Worm (Caenorhabditis elegans): ENCODE measurements around the gene fat-6.
A peak's percentile ranks its signal among the peaks of the same experiment; 100 is the strongest.

Gene fat-6

ce11 chrIV:11871083-11871482 is 44.4 kb downstream of the fat-6 start:
- TF ChIP-seq mab-9 (GFP tag; IDR thresholded peaks at IDR 0.05) (no peak), swsn-7 (tag; optimal IDR thresholded peaks at IDR 0.05) (peak; percentile 41), lin-14 (GFP tag; optimal IDR thresholded peaks at IDR 0.05) (peak; percentile 82), C04F5.9 (tag; optimal IDR thresholded peaks at IDR 0.05) (no peak), nhr-20 (tag; optimal IDR thresholded peaks at IDR 0.05) (peak; percentile 3), ztf-4 (tag; optimal IDR thresholded peaks at IDR 0.05) (no peak), fkh-10 (GFP tag; optimal IDR thresholded peaks at IDR 0.05) (peak; percentile 38), ceh-88 (GFP tag; IDR thresholded peaks at IDR 0.05) (no peak; the same call in 1 of the 2 replicates), sup-37 (GFP tag; optimal IDR thresholded peaks at IDR 0.05) (no peak), fkh-8 (tag; optimal IDR thresholded peaks at IDR 0.05) (peak; percentile 89), dpl-1 (GFP tag; optimal IDR thresholded peaks at IDR 0.05) (peak in 1 of 3 experiments; percentile 20), xbp-1 (tag; optimal IDR thresholded peaks at IDR 0.05) (peak; percentile 3), ceh-63 (GFP tag; optimal IDR thresholded peaks at IDR 0.05) (no peak), ztf-11 (tag; optimal IDR thresholded peaks at IDR 0.05) (peak in 1 of 2 experiments; percentile 42), isw-1 (GFP tag; IDR thresholded peaks at IDR 0.05) (peak; percentile 28), rnt-1 (tag; optimal IDR thresholded peaks at IDR 0.05) (no peak), ets-5 (GFP tag; IDR thresholded peaks at IDR 0.05) (no peak), aha-1 (tag; optimal IDR thresholded peaks at IDR 0.05) (no peak), nhr-71 (tag; optimal IDR thresholded peaks at IDR 0.05) (peak; percentile 51), unc-86 (tag; optimal IDR thresholded peaks at IDR 0.05) (peak; percentile 59), lsy-2 (tag; optimal IDR thresholded peaks at IDR 0.05) (peak; percentile 12 to 43), ceh-8 (GFP tag; optimal IDR thresholded peaks at IDR 0.05) (peak; percentile 30), fkh-4 (tag; optimal IDR thresholded peaks at IDR 0.05; ENCODE audit: borderline replicate concordance) (no peak), nhr-84 (tag; optimal IDR thresholded peaks at IDR 0.05) (no peak), snu-23 (GFP tag; optimal IDR thresholded peaks at IDR 0.05) (peak; percentile 45), unc-130 (tag; optimal IDR thresholded peaks at IDR 0.05) (no peak), pag-3 (tag; optimal IDR thresholded peaks at IDR 0.05; ENCODE audit: borderline replicate concordance, insufficient read depth) (no peak), nhr-19 (GFP tag; conservative IDR thresholded peaks at IDR 0.05) (no peak; the same call in 1 of the 2 replicates), dsc-1 (tag; optimal IDR thresholded peaks at IDR 0.05) (peak; percentile 44), egl-13 (tag; optimal IDR thresholded peaks at IDR 0.05) (no peak), efl-1 (optimal IDR thresholded peaks at IDR 0.05) (peak; percentile 7 to 26), efl-1 (GFP tag; optimal IDR thresholded peaks at IDR 0.05 in 1 of 2) (no peak), nhr-77 (tag; optimal IDR thresholded peaks at IDR 0.05) (no peak), nhr-47 (tag; optimal IDR thresholded peaks at IDR 0.05) (peak; percentile 55), sox-4 (tag; optimal IDR thresholded peaks at IDR 0.05) (peak; percentile 42), nhr-11 (tag; optimal IDR thresholded peaks at IDR 0.05) (no peak), tbx-2 (tag; optimal IDR thresholded peaks at IDR 0.05) (peak; percentile 39), nhr-76 (tag; optimal IDR thresholded peaks at IDR 0.05) (no peak), ceh-82 (tag; optimal IDR thresholded peaks at IDR 0.05) (peak in 2 of 3 experiments; percentile 28 to 63), lin-15B (tag; optimal IDR thresholded peaks at IDR 0.05) (no peak), C16A3.4 (tag; optimal IDR thresholded peaks at IDR 0.05) (no peak), lin-35 (GFP tag; optimal IDR thresholded peaks at IDR 0.05) (peak in 1 of 2 experiments; percentile 17)

- TF ChIP-seq rnt-1 (tag; optimal IDR thresholded peaks at IDR 0.05) (no peak), ztf-4 (tag; optimal IDR thresholded peaks at IDR 0.05) (no peak), nhr-12 (tag; optimal IDR thresholded peaks at IDR 0.05) (no peak), mab-9 (GFP tag; IDR thresholded peaks at IDR 0.05) (no peak), nhr-77 (tag; optimal IDR thresholded peaks at IDR 0.05) (no peak), C34B4.2 (tag; optimal IDR thresholded peaks at IDR 0.05) (no peak), ceh-82 (tag; optimal IDR thresholded peaks at IDR 0.05) (no peak), lin-15B (tag; optimal IDR thresholded peaks at IDR 0.05) (no peak), mef-2 (tag; optimal IDR thresholded peaks at IDR 0.05) (no peak), hpl-2 (GFP tag; optimal IDR thresholded peaks at IDR 0.05) (no peak), ceh-88 (GFP tag; IDR thresholded peaks at IDR 0.05) (no peak), lir-3 (tag; optimal IDR thresholded peaks at IDR 0.05; ENCODE audit: poor library complexity) (no peak), Y116A8C.19 (tag; optimal IDR thresholded peaks at IDR 0.05; ENCODE audit: borderline replicate concordance) (no peak), fos-1 (tag; optimal IDR thresholded peaks at IDR 0.05) (no peak), nhr-20 (tag; optimal IDR thresholded peaks at IDR 0.05) (no peak), blmp-1 (tag; optimal IDR thresholded peaks at IDR 0.05) (no peak), nhr-28 (tag; optimal IDR thresholded peaks at IDR 0.05) (no peak), mep-1 (tag; optimal IDR thresholded peaks at IDR 0.05) (no peak), nhr-47 (tag; optimal IDR thresholded peaks at IDR 0.05) (no peak), lin-13 (GFP tag; optimal IDR thresholded peaks at IDR 0.05) (no peak)
Measured at ce11 chrIV:11868452-11868851, 47.0 kb downstream of the fat-6 start.
